Fruit fly (Drosophila melanogaster) whole organism, prepupa: ENCODE measurements around the gene Cp18.

Experiments
- Blimp-1 ChIP-seq: fragments of 200-800 bp; sonication (Bioruptor generic); optimal IDR thresholded peaks from 3 replicates; lab custom pipeline; 2017; ENCODE audit warnings: missing biosample characterization, missing genetic modification characterization, mild to moderate bottlenecking, moderate library complexity, missing genetic modification reagents
- CG10631 ChIP-seq: fragments of 200-800 bp; sonication (Bioruptor generic); optimal IDR thresholded peaks from 2 replicates; lab custom pipeline; 2016; ENCODE audit warnings: missing biosample characterization, missing genetic modification characterization
- CG11762 ChIP-seq: fragments of 200-800 bp; sonication (Bioruptor generic); optimal IDR thresholded peaks from 3 replicates; lab custom pipeline; 2016; ENCODE audit warnings: missing biosample characterization, missing genetic modification characterization; ENCODE audit not compliant: insufficient read depth
- CG15336 ChIP-seq: fragments of 200-800 bp; sonication (Bioruptor generic); IDR thresholded peaks from 2 replicates; pipeline ENCODE4 v1.3.6; 2022; ENCODE audit warnings: missing biosample characterization, missing genetic modification characterization
- CG16779 ChIP-seq: fragments of 200-800 bp; sonication (Bioruptor generic); optimal IDR thresholded peaks from 3 replicates; lab custom pipeline; 2017; ENCODE audit warnings: missing biosample characterization, mild to moderate bottlenecking, missing genetic modification characterization
- CG31627 ChIP-seq: fragments of 200-800 bp; sonication (Bioruptor generic); optimal IDR thresholded peaks from 3 replicates; lab custom pipeline; 2016; ENCODE audit warnings: missing biosample characterization, missing genetic modification characterization
- CG32006 ChIP-seq: fragments of 200-800 bp; sonication (Bioruptor generic); optimal IDR thresholded peaks from 3 replicates; lab custom pipeline; 2017; ENCODE audit warnings: missing biosample characterization, mild to moderate bottlenecking, missing genetic modification characterization
- CG3919 ChIP-seq: fragments of 200-800 bp; sonication (Bioruptor generic); optimal IDR thresholded peaks from 3 replicates; lab custom pipeline; 2016; ENCODE audit warnings: missing biosample characterization, missing genetic modification characterization
- CG6163 ChIP-seq: fragments of 200-800 bp; sonication (Bioruptor generic); IDR thresholded peaks from 3 replicates; pipeline ENCODE4 v1.3.6; 2022; ENCODE audit warnings: missing biosample characterization, missing genetic modification characterization
- CG6276 ChIP-seq: fragments of 200-800 bp; sonication (Bioruptor generic); optimal IDR thresholded peaks from 2 replicates; lab custom pipeline; 2017; ENCODE audit warnings: missing biosample characterization, mild to moderate bottlenecking, missing genetic modification characterization
- CG6808 ChIP-seq: fragments of 200-800 bp; sonication (Bioruptor generic); optimal IDR thresholded peaks from 3 replicates; lab custom pipeline; 2017; ENCODE audit warnings: missing biosample characterization, missing genetic modification characterization, mild to moderate bottlenecking, moderate library complexity, missing genetic modification reagents
- CG6854 ChIP-seq: fragments of 200-800 bp; sonication (Bioruptor generic); optimal IDR thresholded peaks from 2 replicates; lab custom pipeline; 2017; ENCODE audit warnings: missing biosample characterization, mild to moderate bottlenecking, missing genetic modification characterization
- CG7368 ChIP-seq: fragments of 200-800 bp; sonication (Bioruptor generic); optimal IDR thresholded peaks from 3 replicates; lab custom pipeline; 2016; ENCODE audit warnings: missing biosample characterization, missing genetic modification characterization
- CG8119 ChIP-seq: fragments of 200-800 bp; sonication (Bioruptor generic); IDR thresholded peaks from 3 replicates; pipeline ENCODE4 v1.3.6; 2022; ENCODE audit warnings: missing biosample characterization, missing genetic modification characterization
- Eip75B ChIP-seq: fragments of 200-800 bp; sonication (Bioruptor generic); optimal IDR thresholded peaks from 3 replicates; lab custom pipeline; 2016; ENCODE audit warnings: missing biosample characterization, missing genetic modification characterization
- Eip78C ChIP-seq: fragments of 200-800 bp; sonication (Bioruptor generic); peaks from one replicate; lab custom pipeline; 2016; ENCODE audit warnings: missing biosample characterization, missing genetic modification characterization
- Ets96B ChIP-seq: fragments of 200-800 bp; optimal IDR thresholded peaks from 2 replicates; lab custom pipeline; 2019; ENCODE audit warnings: missing biosample characterization, mild to moderate bottlenecking, missing genetic modification characterization, moderate library complexity
- Hr39 ChIP-seq: fragments of 200-800 bp; sonication (Bioruptor generic); optimal IDR thresholded peaks from 2 replicates; lab custom pipeline; 2016; ENCODE audit warnings: missing biosample characterization, missing genetic modification characterization
- Hr4 ChIP-seq: fragments of 200-800 bp; sonication (Bioruptor generic); optimal IDR thresholded peaks from 3 replicates; lab custom pipeline; 2016; ENCODE audit warnings: missing biosample characterization, missing genetic modification characterization
- Lpt ChIP-seq: fragments of 200-800 bp; sonication (Bioruptor generic); optimal IDR thresholded peaks from 3 replicates; lab custom pipeline; 2016; ENCODE audit warnings: missing biosample characterization, missing genetic modification characterization
- Met ChIP-seq: fragments of 200-800 bp; sonication (Bioruptor generic); optimal IDR thresholded peaks from 3 replicates; lab custom pipeline; 2016; ENCODE audit warnings: missing biosample characterization, missing genetic modification characterization
- OdsH ChIP-seq: fragments of 200-800 bp; sonication (Bioruptor generic); optimal IDR thresholded peaks from 3 replicates; lab custom pipeline; 2016; ENCODE audit warnings: missing biosample characterization, missing genetic modification characterization
- Smox ChIP-seq: fragments of 200-800 bp; sonication (Bioruptor generic); optimal IDR thresholded peaks from 3 replicates; lab custom pipeline; 2016; ENCODE audit warnings: missing biosample characterization, missing genetic modification characterization
- Sox102F ChIP-seq: fragments of 200-800 bp; sonication (Bioruptor generic); optimal IDR thresholded peaks from 2 replicates; lab custom pipeline; 2016; ENCODE audit warnings: missing biosample characterization, mild to moderate bottlenecking, missing genetic modification characterization
- Sox14 ChIP-seq: fragments of 200-800 bp; sonication (Bioruptor generic); optimal IDR thresholded peaks from 3 replicates; lab custom pipeline; 2016; ENCODE audit warnings: missing biosample characterization, missing genetic modification characterization
- Sox15 ChIP-seq: fragments of 200-800 bp; sonication (Bioruptor generic); optimal IDR thresholded peaks from 3 replicates; lab custom pipeline; 2016; ENCODE audit warnings: missing biosample characterization, missing genetic modification characterization
- achi ChIP-seq: fragments of 200-800 bp; sonication (Bioruptor generic); optimal IDR thresholded peaks from 3 replicates; lab custom pipeline; 2016; ENCODE audit warnings: missing biosample characterization, missing genetic modification characterization
- acj6 ChIP-seq: fragments of 200-800 bp; sonication (Bioruptor generic); optimal IDR thresholded peaks from 3 replicates; lab custom pipeline; 2016; ENCODE audit warnings: missing biosample characterization, missing genetic modification characterization
- dac ChIP-seq: fragments of 200-800 bp; sonication (Bioruptor generic); optimal IDR thresholded peaks from 2 replicates; lab custom pipeline; 2017; ENCODE audit warnings: missing biosample characterization, mild to moderate bottlenecking, missing genetic modification characterization
- dsx ChIP-seq: fragments of 200-800 bp; optimal IDR thresholded peaks from 3 replicates; lab custom pipeline; 2019; ENCODE audit warnings: missing biosample characterization, mild to moderate bottlenecking, missing genetic modification characterization, moderate library complexity; ENCODE audit not compliant: poor library complexity, severe bottlenecking
- fd59A ChIP-seq: fragments of 200-800 bp; sonication (Bioruptor generic); optimal IDR thresholded peaks from 2 replicates; lab custom pipeline; 2017; ENCODE audit warnings: missing biosample characterization, mild to moderate bottlenecking, missing genetic modification characterization, missing genetic modification reagents
- lz ChIP-seq: fragments of 200-800 bp; sonication (Bioruptor generic); optimal IDR thresholded peaks from 3 replicates; lab custom pipeline; 2016; ENCODE audit warnings: missing biosample characterization, missing genetic modification characterization
- net ChIP-seq: fragments of 200-800 bp; sonication (Bioruptor generic); optimal IDR thresholded peaks from 3 replicates; lab custom pipeline; 2016; ENCODE audit warnings: missing biosample characterization, missing genetic modification characterization
- pdm3 ChIP-seq: fragments of 200-800 bp; sonication (Bioruptor generic); optimal IDR thresholded peaks from 3 replicates; lab custom pipeline; 2016; ENCODE audit warnings: missing biosample characterization, missing genetic modification characterization
- spab ChIP-seq: fragments of 200-800 bp; sonication (Bioruptor generic); optimal IDR thresholded peaks from 2 replicates; lab custom pipeline; 2017; ENCODE audit warnings: missing biosample characterization, mild to moderate bottlenecking, missing genetic modification characterization, missing genetic modification reagents
- ss ChIP-seq, 2 experiments: fragments of 200-800 bp; sonication (Bioruptor generic); optimal IDR thresholded peaks; 2 replicates in 1 of 2; 3 replicates in 1 of 2; lab custom pipeline; 2017 to 2018; ENCODE audit warnings: mild to moderate bottlenecking in 2 of 2, missing biosample characterization in 2 of 2, missing genetic modification characterization in 2 of 2, moderate library complexity in 1 of 2
- svp ChIP-seq: fragments of 200-800 bp; sonication (Bioruptor generic); peaks from one replicate; lab custom pipeline; 2016; ENCODE audit warnings: missing biosample characterization, missing genetic modification characterization
- topi ChIP-seq: fragments of 200-800 bp; sonication (Bioruptor generic); optimal IDR thresholded peaks from 3 replicates; lab custom pipeline; 2016; ENCODE audit warnings: missing biosample characterization, missing genetic modification characterization

Cp18 gene

dm6 chr3L:8751262-8751661 lies 24.7 kb downstream of the Cp18 start (continued):
- TF ChIP-seq Sox15 (peak; percentile 4), Sox102F (GFP tag; lab: Kevin White, UChicago) (no peak), OdsH (GFP tag; lab: Kevin White, UChicago) (peak; percentile 21), pdm3 (GFP tag; lab: Kevin White, UChicago) (peak; percentile 9), CG8119 (GFP tag; lab: Robert Waterston, UW) (peak; percentile 77), Blimp-1 (GFP tag; lab: Kevin White, UChicago) (no peak), Lpt (GFP tag; lab: Kevin White, UChicago) (peak; percentile 56), Smox (GFP tag; lab: Kevin White, UChicago) (no peak), CG15336 (GFP tag; lab: Robert Waterston, UW) (peak; percentile 81), topi (no peak), svp (GFP tag; lab: Kevin White, UChicago) (no peak), CG32006 (peak; percentile 70), CG16779 (tag; lab: Kevin White, UChicago) (no peak), Met (GFP tag; lab: Kevin White, UChicago) (no peak), dsx (no peak), Sox14 (GFP tag; lab: Kevin White, UChicago) (no peak), CG7368 (GFP tag; lab: Kevin White, UChicago) (no peak), Eip75B (no peak), CG6854 (GFP tag; lab: Kevin White, UChicago) (no peak), dac (GFP tag; lab: Kevin White, UChicago) (peak; percentile 38), spab (GFP tag; lab: Kevin White, UChicago) (no peak), acj6 (GFP tag; lab: Kevin White, UChicago) (no peak), lz (GFP tag; lab: Kevin White, UChicago) (no peak), CG6808 (GFP tag; lab: Kevin White, UChicago) (no peak), net (no peak)

- TF ChIP-seq achi (GFP tag; lab: Kevin White, UChicago): no peak
- TF ChIP-seq CG31627 (GFP tag; lab: Kevin White, UChicago): no peak
- no peak for TF ChIP-seq Eip75B
- TF ChIP-seq CG16779 (tag; lab: Kevin White, UChicago): peak; percentile 13
- TF ChIP-seq CG6163: 0 out of 3 replicates have a peak, but pooled peaks have one; percentile 9
- peak; percentile 29 for TF ChIP-seq CG6276 (GFP tag; lab: Kevin White, UChicago)
- no peak for TF ChIP-seq Sox15
- TF ChIP-seq Eip78C (GFP tag; lab: Kevin White, UChicago): peak; percentile 50
- peak; percentile 59 for TF ChIP-seq CG15336 (GFP tag; lab: Robert Waterston, UW)
- no peak for TF ChIP-seq Hr4 (GFP tag; lab: Kevin White, UChicago)
- no peak for TF ChIP-seq fd59A
- no peak for TF ChIP-seq CG11762 (GFP tag; lab: Kevin White, UChicago)
- no peak for TF ChIP-seq Hr39 (GFP tag; lab: Kevin White, UChicago)
- TF ChIP-seq ss (GFP tag; optimal IDR thresholded peaks at IDR 0.05; lab: Kevin White, UChicago): no peak
- no peak for TF ChIP-seq Ets96B (tag; lab: Kevin White, UChicago)
- peak; percentile 49; the same call in 1 of the 3 replicates for TF ChIP-seq CG8119 (GFP tag; lab: Robert Waterston, UW)
- no peak for TF ChIP-seq CG10631 (GFP tag; lab: Kevin White, UChicago)
- no peak for TF ChIP-seq Sox14 (GFP tag; lab: Kevin White, UChicago)
- TF ChIP-seq CG3919: no peak
These were observed 27.0 kb downstream of the Cp18 start, which contains the start of gene Fhos for dm6 chr3L:8753592-8753991. Fhos (plus strand) TSS chr3L:8753619.

- TF ChIP-seq CG3919: no peak
- peak; percentile 35 for TF ChIP-seq svp (GFP tag; lab: Kevin White, UChicago)
- TF ChIP-seq, all 60 proteins: peak for 1
These were observed 29.1 kb downstream of the Cp18 start, which contains the start of gene CG6576 for dm6 chr3L:8755689-8756088. CG6576 (plus strand) TSS chr3L:8755989.
